Fruit fly (Drosophila melanogaster) whole organism, embryonic: ENCODE results near the gene loaf.

Source experiments
- Ada2b ChIP-seq: fragments of 200-800 bp; sonication (Bioruptor generic); IDR thresholded peaks from 2 replicates; pipeline ENCODE4 v1.3.6; 2022; ENCODE audit warnings: missing biosample characterization, missing genetic modification characterization
- Antp ChIP-seq: fragments of 200-800 bp; sonication (Bioruptor generic); optimal IDR thresholded peaks from 3 replicates; lab custom pipeline; 2016; ENCODE audit warnings: missing biosample characterization, missing genetic modification characterization
- Awh ChIP-seq: fragments of 200-800 bp; sonication (Bioruptor generic); IDR thresholded peaks from 2 replicates; pipeline ENCODE4, ENCODE4 v1.3.6; 2022; ENCODE audit warnings: missing biosample characterization, missing genetic modification characterization
- CG12659 ChIP-seq: fragments of 200-800 bp; sonication (Bioruptor generic); optimal IDR thresholded peaks from 3 replicates; lab custom pipeline; 2017; ENCODE audit warnings: mild to moderate bottlenecking, missing biosample characterization, missing genetic modification reagents, missing genetic modification characterization
- CG13296 ChIP-seq: fragments of 200-800 bp; sonication (Bioruptor generic); optimal IDR thresholded peaks from 3 replicates; lab custom pipeline; 2018; ENCODE audit warnings: missing biosample characterization, mild to moderate bottlenecking, missing genetic modification characterization
- CG14667 ChIP-seq: fragments of 200-800 bp; sonication (Bioruptor generic); IDR thresholded peaks from 2 replicates; pipeline ENCODE4 v1.3.6; 2022; ENCODE audit warnings: missing biosample characterization, missing genetic modification characterization
- CG15514 ChIP-seq: fragments of 200-800 bp; sonication (Bioruptor generic); optimal IDR thresholded peaks from 3 replicates; lab custom pipeline; 2017; ENCODE audit warnings: missing biosample characterization, missing genetic modification characterization, mild to moderate bottlenecking, moderate library complexity, missing genetic modification reagents
- CG17186 ChIP-seq: fragments of 200-800 bp; sonication (Bioruptor generic); optimal IDR thresholded peaks from 3 replicates; lab custom pipeline; 2017; ENCODE audit warnings: missing biosample characterization, missing genetic modification reagents, missing genetic modification characterization
- CG17912 ChIP-seq: fragments of 200-800 bp; sonication (Bioruptor generic); optimal IDR thresholded peaks from 2 replicates; lab custom pipeline; 2018; ENCODE audit warnings: missing biosample characterization, mild to moderate bottlenecking, missing genetic modification characterization
- CG2129 ChIP-seq: fragments of 200-800 bp; sonication (Bioruptor generic); IDR thresholded peaks from 2 replicates; pipeline ENCODE4 v1.3.6; 2022; ENCODE audit warnings: missing biosample characterization, missing genetic modification characterization; ENCODE audit not compliant: partially characterized antibody
- CG33557 ChIP-seq: fragments of 200-800 bp; sonication (Bioruptor generic); optimal IDR thresholded peaks from 2 replicates; lab custom pipeline; 2019; ENCODE audit warnings: missing biosample characterization, mild to moderate bottlenecking, missing genetic modification characterization, moderate library complexity
- CG3847 ChIP-seq: fragments of 200-800 bp; sonication (Bioruptor generic); IDR thresholded peaks from 2 replicates; pipeline ENCODE4 v1.3.6; 2022; ENCODE audit warnings: missing biosample characterization, missing genetic modification characterization
- CG4730 ChIP-seq: fragments of 200-800 bp; sonication (Bioruptor generic); IDR thresholded peaks from 2 replicates; pipeline ENCODE4 v1.3.6; 2022; ENCODE audit warnings: missing biosample characterization, missing genetic modification characterization
- CG7271 ChIP-seq: fragments of 200-800 bp; sonication (Bioruptor generic); optimal IDR thresholded peaks from 2 replicates; lab custom pipeline; 2018; ENCODE audit warnings: missing biosample characterization, mild to moderate bottlenecking, missing genetic modification characterization, moderate library complexity
- CG8478 ChIP-seq: fragments of >200 bp; optimal IDR thresholded peaks from 2 replicates; lab custom pipeline; 2018
- CG8924 ChIP-seq: fragments of 200-800 bp; optimal IDR thresholded peaks from 3 replicates; lab custom pipeline; 2019; ENCODE audit warnings: missing biosample characterization, mild to moderate bottlenecking, missing genetic modification characterization, moderate library complexity
- CG9797 ChIP-seq: fragments of 200-800 bp; sonication (Bioruptor generic); optimal IDR thresholded peaks from 3 replicates; lab custom pipeline; 2018; ENCODE audit warnings: missing biosample characterization, mild to moderate bottlenecking, missing genetic modification characterization
- CrebB ChIP-seq: fragments of 200-800 bp; sonication (Bioruptor generic); optimal IDR thresholded peaks from 3 replicates; lab custom pipeline; 2018; ENCODE audit warnings: missing biosample characterization, mild to moderate bottlenecking, missing genetic modification characterization
- Doc3 ChIP-seq: fragments of 200-800 bp; sonication (Bioruptor generic); IDR thresholded peaks from 3 replicates; pipeline ENCODE4 v1.3.6; 2022; ENCODE audit warnings: missing biosample characterization, missing genetic modification characterization; ENCODE audit not compliant: partially characterized antibody
- Dref ChIP-seq: fragments of 200-800 bp; sonication (Bioruptor generic); IDR thresholded peaks from 2 replicates; pipeline ENCODE4 v1.3.6; 2022; ENCODE audit warnings: missing biosample characterization, missing genetic modification characterization
- E2f2 ChIP-seq: fragments of 200-800 bp; sonication (Bioruptor generic); IDR thresholded peaks from 2 replicates; pipeline ENCODE4 v1.3.6; 2022; ENCODE audit warnings: missing biosample characterization, missing genetic modification characterization
- H15 ChIP-seq: fragments of 200-800 bp; sonication (Bioruptor generic); IDR thresholded peaks from 3 replicates; pipeline ENCODE4 v1.3.6; 2022; ENCODE audit warnings: missing biosample characterization, missing genetic modification characterization
- HLH4C ChIP-seq: fragments of 200-800 bp; sonication (Bioruptor generic); IDR thresholded peaks from 3 replicates; pipeline ENCODE4 v1.3.6; 2022; ENCODE audit warnings: missing biosample characterization, missing genetic modification characterization; ENCODE audit not compliant: partially characterized antibody
- HmgD ChIP-seq: fragments of 200-800 bp; sonication (Bioruptor generic); optimal IDR thresholded peaks from 3 replicates; lab custom pipeline; 2016; ENCODE audit warnings: missing biosample characterization, missing genetic modification characterization
- Hr3 ChIP-seq: fragments of 200-800 bp; sonication (Bioruptor generic); optimal IDR thresholded peaks from 3 replicates; lab custom pipeline; 2016; ENCODE audit warnings: missing biosample characterization, missing genetic modification characterization
- Hsf ChIP-seq: fragments of 200-800 bp; sonication (Bioruptor generic); optimal IDR thresholded peaks from 3 replicates; lab custom pipeline; 2016; ENCODE audit warnings: missing biosample characterization, missing genetic modification characterization
- Myb ChIP-seq: fragments of 200-800 bp; sonication (Bioruptor generic); optimal IDR thresholded peaks from 2 replicates; lab custom pipeline; 2016; ENCODE audit warnings: missing biosample characterization, missing genetic modification characterization
- Stat92E ChIP-seq, 3 experiments: fragments of >200 bp in 2 of 3; fragments of 200-800 bp in 1 of 3; sonication (Bioruptor generic) in 1 of 3; optimal IDR thresholded peaks; 2 replicates each; lab custom pipeline; 2017 to 2019; ENCODE audit warnings: missing biosample characterization in 3 of 3, missing genetic modification characterization in 3 of 3, mild to moderate bottlenecking in 1 of 3, moderate library complexity in 1 of 3
- Taf1 ChIP-seq: fragments of 200-800 bp; sonication (Bioruptor generic); IDR thresholded peaks from 2 replicates; pipeline ENCODE4 v1.3.6; 2022; ENCODE audit warnings: missing biosample characterization, missing genetic modification characterization
- Usf ChIP-seq: fragments of 200-800 bp; sonication (Bioruptor generic); optimal IDR thresholded peaks from 2 replicates; lab custom pipeline; 2017; ENCODE audit warnings: missing genotype, missing biosample characterization, missing genetic modification characterization
- ab ChIP-seq: fragments of 200-800 bp; sonication (Bioruptor generic); optimal IDR thresholded peaks from 2 replicates; lab custom pipeline; 2016; ENCODE audit warnings: missing biosample characterization, missing genetic modification characterization
- bab2 ChIP-seq: fragments of 200-800 bp; sonication (Bioruptor generic); optimal IDR thresholded peaks from 2 replicates; lab custom pipeline; 2016; ENCODE audit warnings: missing biosample characterization, missing genetic modification characterization
- bcd ChIP-seq: fragments of 200-800 bp; sonication (Bioruptor generic); optimal IDR thresholded peaks from 2 replicates; lab custom pipeline; 2017; ENCODE audit warnings: missing biosample characterization, mild to moderate bottlenecking, missing genetic modification characterization
- cg ChIP-seq: fragments of 200-800 bp; sonication (Bioruptor generic); optimal IDR thresholded peaks from 3 replicates; lab custom pipeline; 2019; ENCODE audit warnings: missing biosample characterization, mild to moderate bottlenecking, missing genetic modification characterization, moderate library complexity
- ftz-f1 ChIP-seq: fragments of 200-800 bp; sonication (Bioruptor generic); optimal IDR thresholded peaks from 2 replicates; lab custom pipeline; 2016; ENCODE audit warnings: missing biosample characterization, missing genetic modification characterization
- gro ChIP-seq: fragments of 200-800 bp; sonication (Bioruptor generic); optimal IDR thresholded peaks from 2 replicates; lab custom pipeline; 2016; ENCODE audit warnings: missing biosample characterization, missing genetic modification characterization
- ham ChIP-seq: fragments of 200-800 bp; sonication (Bioruptor generic); IDR thresholded peaks from 2 replicates; pipeline ENCODE4 v1.3.6; 2022; ENCODE audit warnings: missing biosample characterization, missing genetic modification characterization
- knrl ChIP-seq: fragments of 200-800 bp; sonication (Bioruptor generic); IDR thresholded peaks from 3 replicates; pipeline ENCODE4 v1.3.6; 2022; ENCODE audit warnings: missing biosample characterization, missing genetic modification characterization; ENCODE audit not compliant: partially characterized antibody
- lilli ChIP-seq: fragments of 200-800 bp; sonication (Bioruptor generic); optimal IDR thresholded peaks from 3 replicates; lab custom pipeline; 2016; ENCODE audit warnings: missing biosample characterization, missing genetic modification characterization
- luna ChIP-seq: fragments of 200-800 bp; sonication (Bioruptor generic); optimal IDR thresholded peaks from 2 replicates; lab custom pipeline; 2016; ENCODE audit warnings: missing biosample characterization, missing genetic modification characterization
- nerfin-2 ChIP-seq: fragments of 200-800 bp; sonication (Bioruptor generic); IDR thresholded peaks from 2 replicates; pipeline ENCODE4 v1.3.6; 2022; ENCODE audit warnings: missing biosample characterization, missing genetic modification characterization; ENCODE audit not compliant: partially characterized antibody
- nmo ChIP-seq: fragments of 200-800 bp; sonication (Bioruptor generic); optimal IDR thresholded peaks from 2 replicates; lab custom pipeline; 2018; ENCODE audit warnings: missing biosample characterization, mild to moderate bottlenecking, missing genetic modification characterization, moderate library complexity
- p53 ChIP-seq: fragments of 200-800 bp; sonication (Bioruptor generic); optimal IDR thresholded peaks from 2 replicates; lab custom pipeline; 2016; ENCODE audit warnings: missing biosample characterization, missing genetic modification characterization
- pan ChIP-seq, 4 experiments: fragments of >200 bp in 3 of 4; fragments of 200-800 bp in 1 of 4; sonication (Bioruptor generic) in 1 of 4; optimal IDR thresholded peaks in 3 of 4; IDR thresholded peaks in 1 of 4; 2 replicates each; pipeline versions ENCODE4 v1.3.6 to Lab custom; 2017 to 2022; ENCODE audit warnings: missing biosample characterization in 2 of 4, missing genetic modification characterization in 2 of 4, mixed read lengths in 1 of 4
- phol ChIP-seq: fragments of 200-800 bp; sonication (Bioruptor generic); optimal IDR thresholded peaks from 3 replicates; lab custom pipeline; 2018; ENCODE audit warnings: missing biosample characterization, mild to moderate bottlenecking, missing genetic modification characterization, moderate library complexity
- ranshi ChIP-seq: fragments of 200-800 bp; sonication (Bioruptor generic); IDR thresholded peaks from 2 replicates; pipeline ENCODE4 v1.3.6; 2022; ENCODE audit warnings: missing biosample characterization, missing genetic modification characterization
- rib ChIP-seq: fragments of 200-800 bp; sonication (Bioruptor generic); IDR thresholded peaks from 2 replicates; pipeline ENCODE4 v1.3.6; 2022; ENCODE audit warnings: missing biosample characterization, missing genetic modification characterization
- salm ChIP-seq: fragments of 200-800 bp; sonication (Bioruptor generic); optimal IDR thresholded peaks from 2 replicates; lab custom pipeline; 2018; ENCODE audit warnings: missing biosample characterization, mild to moderate bottlenecking, missing genetic modification characterization
- trem ChIP-seq: fragments of 200-800 bp; optimal IDR thresholded peaks from 3 replicates; lab custom pipeline; 2019; ENCODE audit warnings: missing biosample characterization, mild to moderate bottlenecking, missing genetic modification characterization, moderate library complexity
- trh ChIP-seq: fragments of 200-800 bp; sonication (Bioruptor generic); optimal IDR thresholded peaks from 2 replicates; lab custom pipeline; 2016; ENCODE audit warnings: missing biosample characterization, missing genetic modification characterization
- twi ChIP-seq: fragments of 200-800 bp; optimal IDR thresholded peaks from 2 replicates; lab custom pipeline; 2019; ENCODE audit warnings: missing biosample characterization, mild to moderate bottlenecking, missing genetic modification characterization, moderate library complexity

The loaf gene

DNA sequence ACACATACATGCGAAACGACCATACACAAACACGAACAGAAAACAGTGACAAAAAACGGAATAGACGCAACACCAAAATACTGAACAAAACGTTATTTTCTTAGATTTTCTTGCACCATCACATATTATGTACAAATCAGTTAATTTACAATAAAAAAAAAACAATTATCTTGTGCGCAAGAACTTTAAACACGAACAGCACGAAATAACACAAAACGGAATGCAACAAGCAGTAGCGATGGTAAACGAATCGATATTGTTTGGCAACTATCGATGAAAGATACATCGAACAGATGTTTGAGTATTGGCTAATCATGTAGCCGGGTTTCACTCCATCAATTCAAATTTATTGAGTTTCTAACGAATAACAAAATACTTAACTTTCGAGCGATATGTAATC, 23.8 kb upstream of the loaf start, which contains the start of gene Pi3K68D (continued):
- TF ChIP-seq HLH4C (GFP tag; lab: Robert Waterston, UW) (peak; percentile 88), CG33557 (no peak), CG7271 (no peak), CG2129 (GFP tag; lab: Robert Waterston, UW) (peak; percentile 88), CG17912 (GFP tag; lab: Kevin White, UChicago) (no peak), CrebB (peak; percentile 10), pan (optimal IDR thresholded peaks at IDR 0.05; lab: Kevin White, UChicago) (no peak), pan (GFP tag; optimal IDR thresholded peaks at IDR 0.05 in 1 of 2, IDR thresholded peaks at IDR 0.05 in 1 of 2) (no peak), CG12659 (peak; percentile 76), bcd (no peak), bab2 (no peak), ftz-f1 (no peak), E2f2 (peak; percentile 80), Stat92E (GFP tag; optimal IDR thresholded peaks at IDR 0.05; lab: Kevin White, UChicago) (no peak), cg (GFP tag; lab: Kevin White, UChicago) (peak; percentile 88), gro (GFP tag; lab: Kevin White, UChicago) (peak; percentile 69), p53 (peak; percentile 13), CG9797 (GFP tag; lab: Kevin White, UChicago) (peak; percentile 60), nmo (GFP tag; lab: Kevin White, UChicago) (peak; percentile 68), Taf1 (GFP tag; lab: Robert Waterston, UW) (no peak), CG8478 (lab: Kevin White, UChicago) (no peak), phol (tag; lab: Kevin White, UChicago) (peak; percentile 47), CG13296 (GFP tag; lab: Kevin White, UChicago) (no peak), nerfin-2 (GFP tag; lab: Robert Waterston, UW) (peak; percentile 88), CG17186 (GFP tag; lab: Kevin White, UChicago) (peak; percentile 73), Usf (no peak), ranshi (no peak), Dref (GFP tag; lab: Robert Waterston, UW) (peak; percentile 94), CG4730 (GFP tag; lab: Robert Waterston, UW) (no peak), CG8924 (tag; lab: Kevin White, UChicago) (peak; percentile 27), trh (GFP tag; lab: Kevin White, UChicago) (no peak), trem (peak; percentile 83), luna (no peak), Myb (GFP tag; lab: Kevin White, UChicago) (peak; percentile 100), lilli (peak; percentile 36), Awh (GFP tag; lab: Robert Waterston, UW) (no peak), salm (tag; lab: Kevin White, UChicago) (no peak), CG3847 (GFP tag; lab: Robert Waterston, UW) (peak; percentile 47; the same call in 1 of the 2 replicates), CG14667 (GFP tag; lab: Robert Waterston, UW) (no peak), H15 (GFP tag; lab: Robert Waterston, UW) (no peak), Hr3 (GFP tag; lab: Kevin White, UChicago) (no peak), ab (GFP tag; lab: Kevin White, UChicago) (no peak), Ada2b (GFP tag; lab: Robert Waterston, UW) (no peak), CG15514 (GFP tag; lab: Kevin White, UChicago) (peak; percentile 84), ham (GFP tag; lab: Robert Waterston, UW) (no peak), Antp (no peak), knrl (GFP tag; lab: Robert Waterston, UW) (peak; percentile 95), Doc3 (GFP tag; lab: Robert Waterston, UW) (peak; percentile 84), twi (tag; lab: Kevin White, UChicago) (no peak), rib (GFP tag; lab: Robert Waterston, UW) (no peak), Hsf (GFP tag; lab: Kevin White, UChicago) (peak; percentile 12), HmgD (GFP tag; lab: Kevin White, UChicago) (peak; percentile 79)
